Fruit fly (Drosophila melanogaster) whole organism, embryonic: ENCODE measurements around the gene MED14.

Source experiments
- Bteb2 ChIP-seq: fragments of 200-800 bp; sonication (Bioruptor generic); optimal IDR thresholded peaks from 2 replicates; lab custom pipeline; 2016; ENCODE audit warnings: missing biosample characterization, missing genetic modification characterization
- CG11504 ChIP-seq: fragments of 200-800 bp; sonication (Bioruptor generic); optimal IDR thresholded peaks from 3 replicates; lab custom pipeline; 2019; ENCODE audit warnings: missing biosample characterization, mild to moderate bottlenecking, missing genetic modification characterization, moderate library complexity
- CG11696 ChIP-seq: fragments of 200-800 bp; sonication (Bioruptor generic); IDR thresholded peaks from 2 replicates; pipeline ENCODE4 v1.3.6; 2022; ENCODE audit warnings: missing biosample characterization, missing genetic modification characterization
- CG12219 ChIP-seq: fragments of 200-800 bp; sonication (Bioruptor generic); optimal IDR thresholded peaks from 3 replicates; lab custom pipeline; 2018; ENCODE audit warnings: missing biosample characterization, mild to moderate bottlenecking, missing genetic modification characterization
- CG14965 ChIP-seq: fragments of 200-800 bp; sonication (Bioruptor generic); optimal IDR thresholded peaks from 2 replicates; lab custom pipeline; 2016; ENCODE audit warnings: missing biosample characterization, missing genetic modification characterization, borderline replicate concordance
- CG16815 ChIP-seq: fragments of 200-800 bp; sonication (Bioruptor generic); optimal IDR thresholded peaks from 3 replicates; lab custom pipeline; 2017; ENCODE audit warnings: missing biosample characterization, mild to moderate bottlenecking, missing genetic modification characterization
- CG17802 ChIP-seq: fragments of 200-800 bp; sonication (Bioruptor generic); optimal IDR thresholded peaks from 2 replicates; lab custom pipeline; 2018; ENCODE audit warnings: missing biosample characterization, mild to moderate bottlenecking, missing genetic modification characterization, moderate library complexity
- CG18011 ChIP-seq: fragments of 200-800 bp; sonication (Bioruptor generic); optimal IDR thresholded peaks from 2 replicates; lab custom pipeline; 2017; ENCODE audit warnings: missing biosample characterization, missing genetic modification characterization, mild to moderate bottlenecking, moderate library complexity, missing genotype
- CG18764 ChIP-seq: fragments of 200-800 bp; sonication (Bioruptor generic); optimal IDR thresholded peaks from 3 replicates; lab custom pipeline; 2016; ENCODE audit warnings: missing biosample characterization, missing genetic modification characterization
- CG31224 ChIP-seq: fragments of 200-800 bp; sonication (Bioruptor generic); IDR thresholded peaks from 2 replicates; pipeline ENCODE4 v1.3.6; 2022; ENCODE audit warnings: missing biosample characterization, missing genetic modification characterization
- CG32532 ChIP-seq: fragments of 200-800 bp; sonication (Bioruptor generic); IDR thresholded peaks from 2 replicates; pipeline ENCODE4 v1.3.6; 2022; ENCODE audit warnings: missing biosample characterization, missing genetic modification characterization
- CG33213 ChIP-seq: fragments of 200-800 bp; sonication (Bioruptor generic); optimal IDR thresholded peaks from 3 replicates; lab custom pipeline; 2016; ENCODE audit warnings: missing biosample characterization, missing genetic modification characterization
- CG33557 ChIP-seq: fragments of 200-800 bp; sonication (Bioruptor generic); optimal IDR thresholded peaks from 2 replicates; lab custom pipeline; 2019; ENCODE audit warnings: missing biosample characterization, mild to moderate bottlenecking, missing genetic modification characterization, moderate library complexity
- CG3407 ChIP-seq: fragments of 200-800 bp; sonication (Bioruptor generic); optimal IDR thresholded peaks from 2 replicates; lab custom pipeline; 2018; ENCODE audit warnings: missing biosample characterization, mild to moderate bottlenecking, missing genetic modification characterization
- CG6765 ChIP-seq: fragments of 200-800 bp; sonication (Bioruptor generic); optimal IDR thresholded peaks from 3 replicates; lab custom pipeline; 2017; ENCODE audit warnings: missing biosample characterization, mild to moderate bottlenecking, missing genetic modification characterization
- CG6791 ChIP-seq: fragments of 200-800 bp; sonication (Bioruptor generic); IDR thresholded peaks from 3 replicates; pipeline ENCODE4 v1.3.6; 2022; ENCODE audit warnings: missing biosample characterization, missing genetic modification characterization; ENCODE audit not compliant: partially characterized antibody
- CG7372 ChIP-seq: fragments of 200-800 bp; sonication (Bioruptor generic); IDR thresholded peaks from 2 replicates; pipeline ENCODE4 v1.3.6; 2022; ENCODE audit warnings: missing biosample characterization, missing genetic modification characterization
- CTCF ChIP-seq: fragments of 200-800 bp; sonication (Bioruptor generic); optimal IDR thresholded peaks from 2 replicates; lab custom pipeline; 2017; ENCODE audit warnings: missing biosample characterization, mild to moderate bottlenecking, missing genetic modification characterization, moderate library complexity
- Fer1 ChIP-seq: fragments of 200-800 bp; sonication (Bioruptor generic); optimal IDR thresholded peaks from 2 replicates; lab custom pipeline; 2017; ENCODE audit warnings: missing biosample characterization, mild to moderate bottlenecking, missing genetic modification characterization
- HLHmδ ChIP-seq: fragments of 200-800 bp; sonication (Bioruptor generic); optimal IDR thresholded peaks from 2 replicates; lab custom pipeline; 2018; ENCODE audit warnings: missing biosample characterization, mild to moderate bottlenecking, missing genetic modification characterization, moderate library complexity
- Mad ChIP-seq: fragments of 200-800 bp; sonication (Bioruptor generic); optimal IDR thresholded peaks from 2 replicates; lab custom pipeline; 2016; ENCODE audit warnings: missing biosample characterization, missing genetic modification characterization
- NK7.1 ChIP-seq: fragments of 200-800 bp; sonication (Bioruptor generic); optimal IDR thresholded peaks from 3 replicates; lab custom pipeline; 2016; ENCODE audit warnings: missing biosample characterization, missing genetic modification characterization
- Nf-YC ChIP-seq: fragments of 200-800 bp; optimal IDR thresholded peaks from 3 replicates; lab custom pipeline; 2019; ENCODE audit warnings: missing biosample characterization, mild to moderate bottlenecking, missing genetic modification characterization, moderate library complexity
- Ssrp ChIP-seq: fragments of 200-800 bp; sonication (Bioruptor generic); optimal IDR thresholded peaks from 2 replicates; lab custom pipeline; 2018; ENCODE audit warnings: missing biosample characterization, mild to moderate bottlenecking, missing genetic modification characterization, moderate library complexity
- Tbp ChIP-seq: fragments of >200 bp; optimal IDR thresholded peaks from 2 replicates; lab custom pipeline; 2018; ENCODE audit warnings: missing biosample characterization, missing genetic modification characterization
- Xbp1 ChIP-seq: fragments of 200-800 bp; sonication (Bioruptor generic); optimal IDR thresholded peaks from 3 replicates; lab custom pipeline; 2016; ENCODE audit warnings: missing biosample characterization, mild to moderate bottlenecking, missing genetic modification characterization
- Xrp1 ChIP-seq: fragments of 200-800 bp; sonication (Bioruptor generic); IDR thresholded peaks from 2 replicates; pipeline ENCODE4 v1.3.6; 2022; ENCODE audit warnings: missing biosample characterization, missing genetic modification characterization
- br ChIP-seq: fragments of >200 bp; optimal IDR thresholded peaks from 2 replicates; lab custom pipeline; 2017
- caup ChIP-seq: fragments of 200-800 bp; sonication (Bioruptor generic); optimal IDR thresholded peaks from 3 replicates; lab custom pipeline; 2017; ENCODE audit warnings: missing biosample characterization, mild to moderate bottlenecking, missing genetic modification characterization, moderate library complexity; ENCODE audit not compliant: severe bottlenecking
- croc ChIP-seq: fragments of 200-800 bp; sonication (Bioruptor generic); conservative IDR thresholded peaks from 3 replicates; pipeline ENCODE4 v1.3.6; 2022; ENCODE audit warnings: missing biosample characterization, missing genetic modification characterization
- crol ChIP-seq: fragments of 200-800 bp; sonication (Bioruptor generic); IDR thresholded peaks from 2 replicates; pipeline ENCODE4 v1.3.6; 2022; ENCODE audit warnings: missing biosample characterization, missing genetic modification characterization
- danr ChIP-seq: fragments of 200-800 bp; sonication (Bioruptor generic); IDR thresholded peaks from 2 replicates; pipeline ENCODE4 v1.3.6; 2022; ENCODE audit warnings: missing biosample characterization, missing genetic modification characterization
- dati ChIP-seq: fragments of 200-800 bp; sonication (Bioruptor generic); IDR thresholded peaks from 2 replicates; pipeline ENCODE4 v1.3.6; 2022; ENCODE audit warnings: missing biosample characterization, missing genetic modification characterization
- dmrt99B ChIP-seq: fragments of 200-800 bp; sonication (Bioruptor generic); optimal IDR thresholded peaks from 2 replicates; lab custom pipeline; 2018; ENCODE audit warnings: missing biosample characterization, mild to moderate bottlenecking, missing genetic modification characterization, moderate library complexity
- ems ChIP-seq: fragments of 200-800 bp; sonication (Bioruptor generic); optimal IDR thresholded peaks from 3 replicates; lab custom pipeline; 2016; ENCODE audit warnings: missing biosample characterization, missing genetic modification characterization
- fd3F ChIP-seq: fragments of 200-800 bp; sonication (Bioruptor generic); optimal IDR thresholded peaks from 2 replicates; lab custom pipeline; 2018; ENCODE audit warnings: missing biosample characterization, mild to moderate bottlenecking, missing genetic modification characterization, moderate library complexity
- gem ChIP-seq: fragments of 200-800 bp; sonication (Bioruptor generic); optimal IDR thresholded peaks from 2 replicates; lab custom pipeline; 2019; ENCODE audit warnings: missing biosample characterization, mild to moderate bottlenecking, missing genetic modification characterization, moderate library complexity
- gsb ChIP-seq: fragments of 200-800 bp; sonication (Bioruptor generic); IDR thresholded peaks from 2 replicates; pipeline ENCODE4 v1.3.6; 2022; ENCODE audit warnings: missing biosample characterization, missing genetic modification characterization
- her ChIP-seq: fragments of 200-800 bp; sonication (Bioruptor generic); optimal IDR thresholded peaks from 2 replicates; lab custom pipeline; 2016; ENCODE audit warnings: missing biosample characterization, missing genetic modification characterization
- lbe ChIP-seq: fragments of 200-800 bp; sonication (Bioruptor generic); optimal IDR thresholded peaks from 2 replicates; lab custom pipeline; 2016; ENCODE audit warnings: missing biosample characterization, mild to moderate bottlenecking, missing genetic modification characterization
- lmd ChIP-seq: fragments of 200-800 bp; sonication (Bioruptor generic); IDR thresholded peaks from 2 replicates; pipeline ENCODE4 v1.3.6; 2022; ENCODE audit warnings: missing biosample characterization, missing genetic modification characterization
- nom ChIP-seq: fragments of 200-800 bp; sonication (Bioruptor generic); optimal IDR thresholded peaks from 2 replicates; lab custom pipeline; 2017; ENCODE audit warnings: missing biosample characterization, missing genetic modification characterization, mild to moderate bottlenecking, moderate library complexity, missing genetic modification reagents
- onecut ChIP-seq: fragments of 200-800 bp; sonication (Bioruptor generic); IDR thresholded peaks from 2 replicates; pipeline ENCODE4 v1.3.6; 2022; ENCODE audit warnings: missing biosample characterization, missing genetic modification characterization
- rib ChIP-seq: fragments of 200-800 bp; sonication (Bioruptor generic); IDR thresholded peaks from 2 replicates; pipeline ENCODE4 v1.3.6; 2022; ENCODE audit warnings: missing biosample characterization, missing genetic modification characterization
- sd ChIP-seq: fragments of 200-800 bp; sonication (Bioruptor generic); optimal IDR thresholded peaks from 3 replicates; lab custom pipeline; 2018; ENCODE audit warnings: missing biosample characterization, mild to moderate bottlenecking, missing genetic modification characterization, moderate library complexity
- tx ChIP-seq: fragments of 200-800 bp; sonication (Bioruptor generic); optimal IDR thresholded peaks from 2 replicates; lab custom pipeline; 2016; ENCODE audit warnings: missing biosample characterization, missing genetic modification characterization
- unc-4 ChIP-seq: fragments of 200-800 bp; sonication (Bioruptor generic); IDR thresholded peaks from 2 replicates; pipeline ENCODE4 v1.3.6; 2022; ENCODE audit warnings: missing biosample characterization, missing genetic modification characterization; ENCODE audit not compliant: partially characterized antibody
- wdn ChIP-seq: fragments of 200-800 bp; sonication (Bioruptor generic); IDR thresholded peaks from 2 replicates; pipeline ENCODE4 v1.3.6; 2022; ENCODE audit warnings: missing biosample characterization, missing genetic modification characterization
- z ChIP-seq: fragments of 200-800 bp; sonication (Bioruptor generic); IDR thresholded peaks from 3 replicates; pipeline ENCODE4 v1.3.6; 2022; ENCODE audit warnings: missing biosample characterization, missing genetic modification characterization

MED14 gene

DNA sequence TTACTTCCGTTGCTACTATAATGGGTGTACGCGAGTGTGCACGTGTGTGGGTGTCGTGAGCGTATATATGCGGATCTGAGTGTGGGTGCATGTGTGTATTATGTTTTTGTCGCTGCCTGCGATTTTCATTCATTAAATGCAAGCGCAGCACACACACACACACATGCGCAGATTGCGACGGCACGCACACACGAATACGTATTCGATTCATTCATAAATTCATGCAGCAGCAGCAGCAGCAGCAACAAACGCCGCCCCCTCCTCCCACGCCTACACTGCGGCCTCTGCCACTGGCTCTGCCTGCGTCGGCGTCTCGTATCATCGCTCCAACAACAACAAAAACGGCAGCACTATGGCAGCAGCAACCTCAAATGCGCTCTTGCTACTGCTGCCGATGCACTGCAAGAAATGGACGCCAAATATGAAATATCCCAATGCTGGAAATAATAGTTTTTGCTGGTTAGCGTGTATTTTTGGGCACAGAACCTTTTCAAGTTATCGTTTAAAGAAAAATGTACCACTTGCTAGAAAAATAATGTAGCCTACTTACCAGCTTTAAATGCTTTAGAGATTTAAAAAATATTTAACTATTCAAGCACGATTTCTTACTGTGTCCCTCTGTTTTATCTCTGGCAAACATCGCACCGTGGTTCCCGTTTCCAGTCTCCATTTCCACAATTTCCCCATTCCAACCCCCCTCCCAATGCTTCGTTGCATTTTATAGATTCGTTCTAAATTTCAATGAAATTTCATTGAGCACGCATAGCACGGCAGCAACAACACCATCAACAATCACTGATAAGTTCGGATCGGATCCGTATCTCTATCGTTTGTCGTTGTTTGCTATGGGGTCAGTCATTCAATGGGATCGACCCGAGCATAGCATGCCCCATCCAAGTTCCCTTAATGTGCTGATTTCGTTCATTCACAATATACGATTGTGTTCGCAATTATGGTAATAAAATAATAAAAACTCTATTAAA, 40.5 kb downstream of the MED14 start (continued):
- TF ChIP-seq gem (tag; lab: Kevin White, UChicago) (peak; percentile 94), CG18011 (GFP tag; lab: Kevin White, UChicago) (peak; percentile 20), tx (GFP tag; lab: Kevin White, UChicago) (peak; percentile 54), Xrp1 (GFP tag; lab: Robert Waterston, UW) (peak; percentile 94), croc (peak; percentile 88), z (0 out of 3 replicates have a peak, but pooled peaks have one; percentile 50), NK7.1 (GFP tag; lab: Kevin White, UChicago) (peak; percentile 75), Fer1 (peak; percentile 2), CG6791 (GFP tag; lab: Robert Waterston, UW) (no peak), unc-4 (GFP tag; lab: Robert Waterston, UW) (no peak), Nf-YC (tag; lab: Kevin White, UChicago) (peak; percentile 15), CG33557 (GFP tag; lab: Kevin White, UChicago) (peak; percentile 83), CG7372 (GFP tag; lab: Robert Waterston, UW) (peak; percentile 64), caup (GFP tag; lab: Kevin White, UChicago) (peak; percentile 29), CG12219 (GFP tag; lab: Kevin White, UChicago) (peak; percentile 76), lmd (GFP tag; lab: Robert Waterston, UW) (peak; percentile 86), rib (GFP tag; lab: Robert Waterston, UW) (no peak), CG17802 (tag; lab: Kevin White, UChicago) (peak; percentile 63), her (peak; percentile 71), CG16815 (peak; percentile 82), HLHmδ (GFP tag; lab: Kevin White, UChicago) (no peak), CG18764 (GFP tag; lab: Kevin White, UChicago) (peak; percentile 68), Ssrp (tag; lab: Kevin White, UChicago) (peak; percentile 94), dati (GFP tag; lab: Robert Waterston, UW) (0 out of 2 replicates have a peak, but pooled peaks have one; percentile 33), Xbp1 (peak; percentile 91), br (no peak), nom (GFP tag; lab: Kevin White, UChicago) (no peak), CTCF (GFP tag; lab: Kevin White, UChicago) (peak; percentile 55), onecut (GFP tag; lab: Robert Waterston, UW) (peak; percentile 76), fd3F (peak; percentile 12), dmrt99B (tag; lab: Kevin White, UChicago) (peak; percentile 84), CG11504 (tag; lab: Kevin White, UChicago) (peak; percentile 88), CG33213 (peak; percentile 72), CG3407 (peak; percentile 91), crol (GFP tag; lab: Robert Waterston, UW) (peak; percentile 34; the same call in 1 of the 2 replicates), sd (tag; lab: Kevin White, UChicago) (peak; percentile 25), gsb (no peak), lbe (GFP tag; lab: Kevin White, UChicago) (no peak), Bteb2 (GFP tag; lab: Kevin White, UChicago) (peak; percentile 20), danr (GFP tag; lab: Robert Waterston, UW) (peak; percentile 54; the same call in 1 of the 2 replicates), CG32532 (GFP tag; lab: Robert Waterston, UW) (peak; percentile 48; the same call in 1 of the 2 replicates), Mad (GFP tag; lab: Kevin White, UChicago) (peak; percentile 78), wdn (GFP tag; lab: Robert Waterston, UW) (0 out of 2 replicates have a peak, but pooled peaks have one; percentile 5), CG14965 (GFP tag; lab: Kevin White, UChicago) (peak; percentile 49), Tbp (no peak), ems (peak; percentile 87), CG11696 (GFP tag; lab: Robert Waterston, UW) (peak; percentile 66), CG6765 (peak; percentile 11), CG31224 (GFP tag; lab: Robert Waterston, UW) (no peak)
